Fruit fly (Drosophila melanogaster) whole organism, pupa: ENCODE results near the gene Lcp65Ad.

ENCODE experiments used
- CG17806 ChIP-seq: fragments of 200-800 bp; sonication (Bioruptor generic); optimal IDR thresholded peaks from 2 replicates; lab custom pipeline; 2018; ENCODE audit warnings: missing biosample characterization, mild to moderate bottlenecking, missing genetic modification characterization, moderate library complexity
- CG4496 ChIP-seq: fragments of 200-800 bp; sonication (Bioruptor generic); IDR thresholded peaks from 3 replicates; pipeline ENCODE4 v1.3.6; 2022; ENCODE audit warnings: missing biosample characterization, missing genetic modification characterization
- CG8159 ChIP-seq: fragments of 200-800 bp; sonication (Bioruptor generic); optimal IDR thresholded peaks from 3 replicates; lab custom pipeline; 2018; ENCODE audit warnings: missing biosample characterization, mild to moderate bottlenecking, missing genetic modification characterization, moderate library complexity
- EcR ChIP-seq: fragments of 200-800 bp; sonication (Bioruptor generic); optimal IDR thresholded peaks from 3 replicates; lab custom pipeline; 2019; ENCODE audit warnings: missing biosample characterization, missing genetic modification characterization, mild to moderate bottlenecking, moderate library complexity, missing genetic modification reagents
- Pif1B ChIP-seq: fragments of 200-800 bp; sonication (Bioruptor generic); optimal IDR thresholded peaks from 3 replicates; lab custom pipeline; 2016; ENCODE audit warnings: missing biosample characterization, missing genetic modification characterization
- fd96Ca ChIP-seq: fragments of 200-800 bp; sonication (Bioruptor generic); IDR thresholded peaks from 3 replicates; pipeline ENCODE4 v1.3.6; 2022; ENCODE audit warnings: missing biosample characterization, missing genetic modification characterization
- gl ChIP-seq: fragments of 200-800 bp; sonication (Bioruptor generic); optimal IDR thresholded peaks from 2 replicates; lab custom pipeline; 2018; ENCODE audit warnings: missing biosample characterization, mild to moderate bottlenecking, missing genetic modification characterization
- rn ChIP-seq: fragments of 200-800 bp; sonication (Bioruptor generic); IDR thresholded peaks from 2 replicates; pipeline ENCODE4 v1.3.6; 2022; ENCODE audit warnings: missing biosample characterization, missing genetic modification characterization

dm6 chr3L:6157327-6158032 is 14.3 kb downstream of the Lcp65Ad start, which contains the start of gene CG13297:
- no peak for TF ChIP-seq CG8159
- TF ChIP-seq EcR (GFP tag; lab: Kevin White, UChicago), result no peak
- no peak for TF ChIP-seq CG17806 (tag; lab: Kevin White, UChicago)
- TF ChIP-seq Pif1B (GFP tag; lab: Kevin White, UChicago), result no peak
- TF ChIP-seq gl (tag; lab: Kevin White, UChicago), result no peak
- no peak for TF ChIP-seq rn (GFP tag; lab: Robert Waterston, UW)
- TF ChIP-seq fd96Ca (GFP tag; lab: Robert Waterston, UW), result no peak
- TF ChIP-seq CG4496 (GFP tag; lab: Robert Waterston, UW), result no peak
